Worm (Caenorhabditis elegans) whole organism, late embryonic: ENCODE data around the gene vha-12.

Experiments
- K02D7.2 ChIP-seq: sonication (generic microtip); optimal IDR thresholded peaks from 2 replicates; lab custom pipeline; 2017; ENCODE audit warnings: mild to moderate bottlenecking, missing genetic modification characterization, missing compliant biosample characterization
- ceh-30 ChIP-seq: fragments of 150-350 bp; optimal IDR thresholded peaks from 2 replicates; lab custom pipeline; 2014; ENCODE audit warnings: missing biosample characterization, missing genetic modification characterization
- ceh-9 ChIP-seq: sonication (generic microtip); optimal IDR thresholded peaks from 2 replicates; lab custom pipeline; 2016; ENCODE audit warnings: mild to moderate bottlenecking, missing genetic modification characterization, inconsistent platforms, missing compliant biosample characterization
- che-1 ChIP-seq: sonication (generic microtip); optimal IDR thresholded peaks from 2 replicates; lab custom pipeline; 2016; ENCODE audit warnings: mild to moderate bottlenecking, missing genetic modification characterization, missing compliant biosample characterization
- dmd-4 ChIP-seq: sonication (generic microtip); optimal IDR thresholded peaks from 2 replicates; lab custom pipeline; 2016; ENCODE audit warnings: borderline replicate concordance, missing genetic modification characterization, missing compliant biosample characterization
- elt-2 ChIP-seq: sonication (generic microtip); optimal IDR thresholded peaks from 2 replicates; lab custom pipeline; 2016; ENCODE audit warnings: missing genetic modification reagents, missing genetic modification characterization, missing compliant biosample characterization
- ets-4 ChIP-seq: sonication (generic microtip); optimal IDR thresholded peaks from 2 replicates; lab custom pipeline; 2016; ENCODE audit warnings: missing genetic modification characterization, missing compliant biosample characterization
- fax-1 ChIP-seq: sonication (generic microtip); optimal IDR thresholded peaks from 2 replicates; lab custom pipeline; 2016; ENCODE audit warnings: missing genotype, missing genetic modification characterization, missing compliant biosample characterization
- fkh-6 ChIP-seq: sonication (generic microtip); optimal IDR thresholded peaks from 2 replicates; lab custom pipeline; 2016; ENCODE audit warnings: missing genetic modification characterization, missing compliant biosample characterization
- hlh-13 ChIP-seq: fragments of 200-800 bp; sonication (Bioruptor generic); optimal IDR thresholded peaks from 2 replicates; lab custom pipeline; 2018; ENCODE audit warnings: mild to moderate bottlenecking, missing genetic modification characterization, missing compliant biosample characterization
- hlh-8 ChIP-seq: sonication (generic microtip); optimal IDR thresholded peaks from 2 replicates; lab custom pipeline; 2016; ENCODE audit warnings: missing genotype, missing genetic modification characterization, missing compliant biosample characterization
- madf-2 ChIP-seq: sonication (generic microtip); optimal IDR thresholded peaks from 2 replicates; lab custom pipeline; 2017; ENCODE audit warnings: missing genetic modification characterization, missing compliant biosample characterization
- nfya-1 ChIP-seq: sonication (generic microtip); optimal IDR thresholded peaks from 2 replicates; lab custom pipeline; 2017; ENCODE audit warnings: missing genetic modification characterization, mild to moderate bottlenecking, missing compliant biosample characterization, antibody characterized with exemption, moderate library complexity
- npax-4 ChIP-seq: sonication (generic microtip); optimal IDR thresholded peaks from 2 replicates; lab custom pipeline; 2016; ENCODE audit warnings: missing genetic modification characterization, missing compliant biosample characterization
- pax-1 ChIP-seq: fragments of 150-350 bp; optimal IDR thresholded peaks from 2 replicates; lab custom pipeline; 2014; ENCODE audit warnings: missing biosample characterization, missing genetic modification characterization
- ref-2 ChIP-seq: sonication (generic microtip); optimal IDR thresholded peaks from 2 replicates; lab custom pipeline; 2016; ENCODE audit warnings: missing genetic modification characterization, missing compliant biosample characterization
- rnt-1 ChIP-seq: sonication (generic microtip); optimal IDR thresholded peaks from 2 replicates; lab custom pipeline; 2016; ENCODE audit warnings: missing genetic modification characterization, missing compliant biosample characterization
- tbx-7 ChIP-seq: sonication (generic microtip); optimal IDR thresholded peaks from 2 replicates; lab custom pipeline; 2016; ENCODE audit warnings: missing genotype, missing genetic modification characterization, missing compliant biosample characterization
- unc-42 ChIP-seq: sonication (generic microtip); optimal IDR thresholded peaks from 2 replicates; lab custom pipeline; 2016; ENCODE audit warnings: missing genotype, missing genetic modification characterization, missing compliant biosample characterization
- unc-86 ChIP-seq: sonication (generic microtip); optimal IDR thresholded peaks from 2 replicates; lab custom pipeline; 2016; ENCODE audit warnings: missing genetic modification characterization, missing compliant biosample characterization
- ztf-16 ChIP-seq: sonication (generic microtip); optimal IDR thresholded peaks from 2 replicates; lab custom pipeline; 2017; ENCODE audit warnings: missing genetic modification characterization, missing compliant biosample characterization

vha-12 gene

DNA sequence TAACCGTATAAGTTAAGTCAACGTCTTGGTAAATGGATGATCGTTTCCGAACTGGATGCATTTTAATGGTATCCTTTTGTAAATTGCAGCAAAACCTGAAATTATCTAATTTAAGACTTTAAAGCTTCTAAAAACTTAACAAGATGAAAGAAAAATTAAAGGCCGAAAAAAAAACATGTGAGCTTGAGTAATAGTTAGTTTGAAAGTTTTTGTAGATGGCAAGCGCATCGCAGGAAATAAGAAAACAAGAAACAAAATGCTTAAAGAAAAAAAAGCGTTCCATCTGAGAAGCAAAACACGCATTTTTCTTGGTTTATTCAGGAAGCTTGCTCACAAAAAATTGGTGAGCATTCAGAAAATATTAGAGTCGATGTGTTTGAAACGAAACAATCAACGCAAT, 44.9 kb downstream of the vha-12 start, which contains the start of gene rab-37:
rab-37 (minus strand) TSS at position 101 of the 400 bp plus-strand sequence.
- no peak for TF ChIP-seq dmd-4
- no peak for TF ChIP-seq hlh-8 (tag; lab: Kevin White, UChicago)
- no peak for TF ChIP-seq pax-1 (tag; lab: Kevin White, UChicago)
- no peak for TF ChIP-seq hlh-13
- TF ChIP-seq ets-4 (tag; lab: Kevin White, UChicago), result no peak
- no peak for TF ChIP-seq nfya-1 (tag; lab: Kevin White, UChicago)
- TF ChIP-seq elt-2 (tag; lab: Kevin White, UChicago), result no peak
- no peak for TF ChIP-seq unc-86 (tag; lab: Kevin White, UChicago)
- TF ChIP-seq ceh-30, result no peak
- no peak for TF ChIP-seq npax-4 (tag; lab: Kevin White, UChicago)
- TF ChIP-seq ref-2 (tag; lab: Kevin White, UChicago), result no peak
- no peak for TF ChIP-seq ztf-16 (tag; lab: Kevin White, UChicago)
- TF ChIP-seq tbx-7 (tag; lab: Kevin White, UChicago), result no peak
- no peak for TF ChIP-seq K02D7.2
- TF ChIP-seq ceh-9 (tag; lab: Kevin White, UChicago), result no peak
- TF ChIP-seq che-1, result no peak
- no peak for TF ChIP-seq madf-2
- TF ChIP-seq fkh-6 (tag; lab: Kevin White, UChicago), result no peak

ce11 chrX:4238971-4239370, 48.1 kb downstream of the vha-12 start:
- no peak for TF ChIP-seq fax-1 (tag; lab: Kevin White, UChicago)
- TF ChIP-seq rnt-1, result no peak
- TF ChIP-seq unc-42 (tag; lab: Kevin White, UChicago), result peak; percentile 59
